Worm (Caenorhabditis elegans) whole organism, early embryonic: ENCODE measurements around the gene rpl-32.

Experiments used
- B0310.2 ChIP-seq: sonication (generic microtip); optimal IDR thresholded peaks from 2 replicates; lab custom pipeline; 2016; ENCODE audit warnings: mild to moderate bottlenecking, missing genetic modification characterization, missing compliant biosample characterization
- aly-1 ChIP-seq: sonication (generic microtip); optimal IDR thresholded peaks from 2 replicates; lab custom pipeline; 2016; ENCODE audit warnings: missing genetic modification characterization, missing compliant biosample characterization
- ama-1 ChIP-seq: fragments of 150-350 bp; optimal IDR thresholded peaks from 2 replicates; lab custom pipeline; 2014
- ceh-13 ChIP-seq: fragments of 200-800 bp; sonication (Bioruptor generic); optimal IDR thresholded peaks from 2 replicates; lab custom pipeline; 2018; ENCODE audit warnings: mild to moderate bottlenecking, missing genetic modification characterization, missing compliant biosample characterization
- ceh-36 ChIP-seq: sonication (generic microtip); optimal IDR thresholded peaks from 2 replicates; lab custom pipeline; 2016; ENCODE audit warnings: missing genetic modification characterization, inconsistent platforms, missing compliant biosample characterization
- hnd-1 ChIP-seq: sonication (generic microtip); optimal IDR thresholded peaks from 2 replicates; lab custom pipeline; 2016; ENCODE audit warnings: missing genetic modification characterization, missing compliant biosample characterization
- pes-1 ChIP-seq: fragments of 200-800 bp; sonication (Bioruptor generic); IDR thresholded peaks from 2 replicates; pipeline ENCODE4 v1.3.6; 2022; ENCODE audit warnings: missing genetic modification reagents, missing genetic modification characterization, missing compliant biosample characterization
- scrt-1 ChIP-seq: fragments of 200-800 bp; sonication (Bioruptor generic); IDR thresholded peaks from 2 replicates; pipeline ENCODE4 v1.3.6; 2022; ENCODE audit warnings: missing genetic modification characterization, missing compliant biosample characterization
- sea-1 ChIP-seq: fragments of 200-800 bp; sonication (Bioruptor generic); conservative IDR thresholded peaks from 2 replicates; pipeline ENCODE4 v1.3.6; 2022; ENCODE audit warnings: missing genetic modification characterization, missing compliant biosample characterization
- tbx-11 ChIP-seq: fragments of 200-800 bp; sonication (Bioruptor generic); IDR thresholded peaks from 2 replicates; pipeline ENCODE4 v1.3.6; 2022; ENCODE audit warnings: missing genetic modification characterization, missing compliant biosample characterization
- tbx-37 ChIP-seq: fragments of 200-800 bp; sonication (Bioruptor generic); conservative IDR thresholded peaks from 2 replicates; pipeline ENCODE4 v1.3.6; 2022; ENCODE audit warnings: missing genetic modification reagents, missing genetic modification characterization, missing compliant biosample characterization

DNA sequence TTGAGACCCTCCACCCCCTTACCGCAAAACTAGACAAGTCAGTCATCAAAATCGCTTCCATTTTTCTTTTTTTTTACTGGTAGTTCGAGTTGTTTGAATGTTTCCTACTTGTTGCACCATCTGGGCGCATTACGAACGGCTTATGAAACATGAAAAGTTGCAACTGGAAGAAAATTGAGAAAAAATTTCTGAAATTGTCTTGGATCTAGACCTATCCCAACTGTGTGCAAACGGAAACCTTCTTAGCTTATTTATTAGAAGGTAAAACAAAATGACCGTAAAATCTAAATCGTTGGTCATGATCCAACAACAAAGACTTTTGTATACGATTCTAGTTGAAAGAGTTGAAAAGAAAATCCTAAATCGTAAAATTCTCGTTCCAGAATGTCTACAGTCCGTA lies 17.6 kb upstream of the rpl-32 start:
- no peak for TF ChIP-seq hnd-1
- TF ChIP-seq B0310.2 (tag; lab: Kevin White, UChicago) = no peak
- no peak for TF ChIP-seq ceh-36
- no peak for TF ChIP-seq ceh-13 (GFP tag; lab: Kevin White, UChicago)
- TF ChIP-seq tbx-37 (GFP tag; lab: Robert Waterston, UW) = no peak
- no peak for TF ChIP-seq sea-1 (GFP tag; lab: Robert Waterston, UW)
- no peak for TF ChIP-seq scrt-1 (GFP tag; lab: Robert Waterston, UW)
- no peak for TF ChIP-seq ama-1 (lab: Kevin White, UChicago)
- TF ChIP-seq aly-1 (tag; lab: Kevin White, UChicago) = no peak
- no peak for TF ChIP-seq tbx-11 (GFP tag; lab: Robert Waterston, UW)
- TF ChIP-seq pes-1 = no peak
